Worm (Caenorhabditis elegans) whole organism, L1 larva: ENCODE data around the gene F10C2.5.

Source experiments
- C16A3.4 ChIP-seq: fragments of 150-350 bp; optimal IDR thresholded peaks from 2 replicates; lab custom pipeline; 2014; ENCODE audit warnings: missing biosample characterization, missing genetic modification characterization
- C34B4.2 ChIP-seq: sonication (generic microtip); optimal IDR thresholded peaks from 2 replicates; lab custom pipeline; 2017; ENCODE audit warnings: mild to moderate bottlenecking, missing genetic modification characterization, missing compliant biosample characterization
- Y116A8C.19 ChIP-seq: sonication (generic microtip); optimal IDR thresholded peaks from 2 replicates; lab custom pipeline; 2016; ENCODE audit warnings: missing compliant biosample characterization, missing genetic modification characterization, borderline replicate concordance
- ama-1 ChIP-seq: fragments of 150-350 bp; optimal IDR thresholded peaks from 2 replicates; lab custom pipeline; 2014
- ceh-8 ChIP-seq: fragments of 200-800 bp; sonication (Bioruptor generic); optimal IDR thresholded peaks from 2 replicates; lab custom pipeline; 2018; ENCODE audit warnings: mild to moderate bottlenecking, missing genetic modification characterization, moderate library complexity, missing compliant biosample characterization
- ceh-88 ChIP-seq: fragments of 200-800 bp; sonication (Bioruptor generic); IDR thresholded peaks from 2 replicates; pipeline ENCODE4 v1.3.6; 2022; ENCODE audit warnings: missing genetic modification characterization, missing compliant biosample characterization
- ces-1 ChIP-seq: fragments of 150-350 bp; optimal IDR thresholded peaks from 2 replicates; lab custom pipeline; 2014; ENCODE audit warnings: missing biosample characterization, missing genetic modification reagents, missing genetic modification characterization
- dsc-1 ChIP-seq: sonication (generic microtip); optimal IDR thresholded peaks from 2 replicates; lab custom pipeline; 2016; ENCODE audit warnings: mild to moderate bottlenecking, missing genetic modification characterization, missing compliant biosample characterization
- efl-1 ChIP-seq, 4 experiments: fragments of 150-350 bp; optimal IDR thresholded peaks in 3 of 4; peaks in 1 of 4; 1 replicate in 1 of 4; 2 replicates in 3 of 4; lab custom pipeline; 2014; ENCODE audit warnings: missing biosample characterization in 2 of 4, missing genetic modification characterization in 2 of 4, missing genetic modification reagents in 2 of 4
- efl-3 ChIP-seq: fragments of 200-800 bp; sonication (Bioruptor generic); optimal IDR thresholded peaks from 2 replicates; lab custom pipeline; 2018; ENCODE audit warnings: mild to moderate bottlenecking, missing genetic modification characterization, missing compliant biosample characterization
- egl-13 ChIP-seq: sonication (generic microtip); optimal IDR thresholded peaks from 2 replicates; lab custom pipeline; 2016; ENCODE audit warnings: missing genotype, missing genetic modification reagents, missing genetic modification characterization, missing compliant biosample characterization
- egl-27 ChIP-seq, 2 experiments: fragments of 150-350 bp in 1 of 2; sonication (generic microtip); optimal IDR thresholded peaks; 3 replicates each; lab custom pipeline; 2017 to 2018; ENCODE audit warnings: missing biosample characterization in 2 of 2, missing genetic modification characterization in 2 of 2, missing genetic modification reagents in 2 of 2
- elt-2 ChIP-seq: sonication (generic microtip); optimal IDR thresholded peaks from 2 replicates; lab custom pipeline; 2016; ENCODE audit warnings: missing genetic modification characterization, mild to moderate bottlenecking, inconsistent platforms, missing compliant biosample characterization, missing genetic modification reagents
- fkh-10 ChIP-seq: sonication (generic microtip); optimal IDR thresholded peaks from 2 replicates; lab custom pipeline; 2017; ENCODE audit warnings: missing biosample characterization, missing genetic modification reagents, missing genetic modification characterization
- fkh-4 ChIP-seq: sonication (generic microtip); optimal IDR thresholded peaks from 2 replicates; lab custom pipeline; 2016; ENCODE audit warnings: missing compliant biosample characterization, missing genetic modification characterization, borderline replicate concordance
- fos-1 ChIP-seq: fragments of 150-350 bp; optimal IDR thresholded peaks from 2 replicates; lab custom pipeline; 2014; ENCODE audit warnings: missing biosample characterization, missing genetic modification characterization
- hlh-17 ChIP-seq: fragments of 200-800 bp; sonication (Bioruptor generic); optimal IDR thresholded peaks from 2 replicates; lab custom pipeline; 2018; ENCODE audit warnings: missing genetic modification characterization, mild to moderate bottlenecking, missing compliant biosample characterization, moderate library complexity, borderline replicate concordance
- hlh-4 ChIP-seq: sonication (generic microtip); optimal IDR thresholded peaks from 2 replicates; lab custom pipeline; 2016; ENCODE audit warnings: mild to moderate bottlenecking, missing genetic modification characterization, missing compliant biosample characterization
- hpl-2 ChIP-seq: fragments of 150-350 bp; optimal IDR thresholded peaks from 2 replicates; lab custom pipeline; 2014; ENCODE audit warnings: missing biosample characterization, missing genetic modification reagents, missing genetic modification characterization
- isw-1 ChIP-seq: fragments of 200-800 bp; sonication (Bioruptor generic); IDR thresholded peaks from 2 replicates; pipeline ENCODE4 v1.3.6; 2022; ENCODE audit warnings: missing genetic modification characterization, missing compliant biosample characterization
- jun-1 ChIP-seq: fragments of 150-350 bp; optimal IDR thresholded peaks from 2 replicates; lab custom pipeline; 2014; ENCODE audit warnings: missing biosample characterization, missing genetic modification reagents, missing genetic modification characterization
- lin-13 ChIP-seq: fragments of 150-350 bp; optimal IDR thresholded peaks from 2 replicates; lab custom pipeline; 2014; ENCODE audit warnings: missing biosample characterization, missing genetic modification reagents, missing genetic modification characterization
- lin-15B ChIP-seq: fragments of 150-350 bp; sonication (generic microtip); optimal IDR thresholded peaks from 3 replicates; lab custom pipeline; 2014; ENCODE audit warnings: missing biosample characterization, missing genetic modification characterization
- lir-3 ChIP-seq: sonication (generic microtip); optimal IDR thresholded peaks from 2 replicates; lab custom pipeline; 2016; ENCODE audit warnings: mild to moderate bottlenecking, missing genetic modification characterization, moderate library complexity, missing compliant biosample characterization; ENCODE audit not compliant: poor library complexity
- mab-9 ChIP-seq: fragments of 200-800 bp; sonication (Bioruptor generic); IDR thresholded peaks from 2 replicates; pipeline ENCODE4 v1.3.6; 2022; ENCODE audit warnings: missing genetic modification reagents, missing genetic modification characterization, missing compliant biosample characterization
- mef-2 ChIP-seq: fragments of 150-350 bp; optimal IDR thresholded peaks from 2 replicates; lab custom pipeline; 2014; ENCODE audit warnings: missing biosample characterization, missing genetic modification characterization
- mep-1 ChIP-seq: fragments of 150-350 bp; optimal IDR thresholded peaks from 2 replicates; lab custom pipeline; 2014; ENCODE audit warnings: missing biosample characterization, missing genetic modification characterization
- nhr-19 ChIP-seq: fragments of 200-800 bp; sonication (Bioruptor generic); conservative IDR thresholded peaks from 2 replicates; pipeline ENCODE4 v1.3.6; 2022; ENCODE audit warnings: missing genetic modification characterization, missing compliant biosample characterization
- nhr-237 ChIP-seq: fragments of 150-350 bp; optimal IDR thresholded peaks from 2 replicates; lab custom pipeline; 2014; ENCODE audit warnings: missing biosample characterization, missing genetic modification characterization
- nhr-28 ChIP-seq: fragments of 150-350 bp; optimal IDR thresholded peaks from 2 replicates; lab custom pipeline; 2014; ENCODE audit warnings: missing biosample characterization, missing genetic modification characterization
- nhr-71 ChIP-seq: sonication (generic microtip); optimal IDR thresholded peaks from 2 replicates; lab custom pipeline; 2016; ENCODE audit warnings: mild to moderate bottlenecking, missing genetic modification characterization, moderate library complexity, missing compliant biosample characterization
- nhr-76 ChIP-seq: sonication (generic microtip); optimal IDR thresholded peaks from 2 replicates; lab custom pipeline; 2017; ENCODE audit warnings: missing biosample characterization, missing genetic modification characterization
- nhr-84 ChIP-seq: sonication (generic microtip); optimal IDR thresholded peaks from 2 replicates; lab custom pipeline; 2017; ENCODE audit warnings: missing biosample characterization, missing genetic modification characterization
- nhr-90 ChIP-seq: sonication (generic microtip); optimal IDR thresholded peaks from 2 replicates; lab custom pipeline; 2016; ENCODE audit warnings: mild to moderate bottlenecking, missing genetic modification characterization, missing compliant biosample characterization; ENCODE audit not compliant: poor library complexity
- pax-3 ChIP-seq: fragments of 200-800 bp; sonication (Bioruptor generic); optimal IDR thresholded peaks from 2 replicates; lab custom pipeline; 2018; ENCODE audit warnings: mild to moderate bottlenecking, missing genetic modification characterization, moderate library complexity, missing compliant biosample characterization
- pqm-1 ChIP-seq: sonication (generic microtip); optimal IDR thresholded peaks from 3 replicates; lab custom pipeline; 2017; ENCODE audit warnings: missing biosample characterization, missing genetic modification characterization
- rnt-1 ChIP-seq: sonication (generic microtip); optimal IDR thresholded peaks from 2 replicates; lab custom pipeline; 2016; ENCODE audit warnings: mild to moderate bottlenecking, missing genetic modification characterization, moderate library complexity, missing compliant biosample characterization
- skn-1 ChIP-seq: fragments of 150-350 bp; optimal IDR thresholded peaks from 2 replicates; lab custom pipeline; 2014; ENCODE audit warnings: missing biosample characterization, missing genetic modification characterization
- sox-4 ChIP-seq: sonication (generic microtip); optimal IDR thresholded peaks from 2 replicates; lab custom pipeline; 2016; ENCODE audit warnings: missing genetic modification characterization, missing compliant biosample characterization
- sptf-1 ChIP-seq: fragments of 150-350 bp; optimal IDR thresholded peaks from 2 replicates; lab custom pipeline; 2014; ENCODE audit warnings: missing biosample characterization, missing genetic modification characterization
- sup-37 ChIP-seq: fragments of 200-800 bp; sonication (Bioruptor generic); optimal IDR thresholded peaks from 2 replicates; lab custom pipeline; 2018; ENCODE audit warnings: mild to moderate bottlenecking, missing genetic modification characterization, missing compliant biosample characterization
- swsn-7 ChIP-seq: sonication (generic microtip); optimal IDR thresholded peaks from 2 replicates; lab custom pipeline; 2016; ENCODE audit warnings: missing genetic modification characterization, missing compliant biosample characterization
- unc-130 ChIP-seq: fragments of 150-350 bp; optimal IDR thresholded peaks from 2 replicates; lab custom pipeline; 2017; ENCODE audit warnings: missing biosample characterization, missing genetic modification characterization, inconsistent platforms
- unc-62 ChIP-seq: fragments of 150-350 bp; optimal IDR thresholded peaks from 2 replicates; lab custom pipeline; 2014; ENCODE audit warnings: missing biosample characterization, missing genetic modification reagents, missing genetic modification characterization
- unc-86 ChIP-seq: sonication (generic microtip); optimal IDR thresholded peaks from 2 replicates; lab custom pipeline; 2016; ENCODE audit warnings: missing genetic modification characterization, missing compliant biosample characterization
- unc-98 ChIP-seq: fragments of 200-800 bp; sonication (Bioruptor generic); IDR thresholded peaks from 2 replicates; pipeline ENCODE4 v1.3.6; 2022; ENCODE audit warnings: missing genetic modification characterization, missing compliant biosample characterization
- vab-15 ChIP-seq: sonication (generic microtip); optimal IDR thresholded peaks from 2 replicates; lab custom pipeline; 2017; ENCODE audit warnings: missing genotype, mild to moderate bottlenecking, missing genetic modification characterization, missing compliant biosample characterization
- xbp-1 ChIP-seq: sonication (generic microtip); optimal IDR thresholded peaks from 2 replicates; lab custom pipeline; 2016; ENCODE audit warnings: missing genetic modification characterization, missing compliant biosample characterization
- zag-1 ChIP-seq: fragments of 150-350 bp; optimal IDR thresholded peaks from 2 replicates; lab custom pipeline; 2014; ENCODE audit warnings: missing biosample characterization, missing genetic modification characterization
- zip-4 ChIP-seq: fragments of 200-800 bp; sonication (Bioruptor generic); optimal IDR thresholded peaks from 2 replicates; lab custom pipeline; 2018; ENCODE audit warnings: mild to moderate bottlenecking, missing genetic modification characterization, moderate library complexity, missing compliant biosample characterization
- ztf-4 ChIP-seq: fragments of 150-350 bp; optimal IDR thresholded peaks from 2 replicates; lab custom pipeline; 2014; ENCODE audit warnings: missing biosample characterization, missing genetic modification characterization

The F10C2.5 gene

ce11 chrV:12024273-12024672 is 21.0 kb upstream of the F10C2.5 start (continued):
- TF ChIP-seq swsn-7 (tag; lab: Kevin White, UChicago) (peak; percentile 33), zag-1 (tag; lab: Kevin White, UChicago) (no peak), C34B4.2 (tag; lab: Kevin White, UChicago) (no peak), egl-13 (tag; lab: Kevin White, UChicago) (peak; percentile 84), fkh-4 (tag; lab: Kevin White, UChicago) (no peak), nhr-19 (GFP tag; lab: Robert Waterston, UW) (0 out of 2 replicates have a peak, but pooled peaks have one; percentile 6)
- TF ChIP-seq, all 84 proteins: peak for 22

DNA sequence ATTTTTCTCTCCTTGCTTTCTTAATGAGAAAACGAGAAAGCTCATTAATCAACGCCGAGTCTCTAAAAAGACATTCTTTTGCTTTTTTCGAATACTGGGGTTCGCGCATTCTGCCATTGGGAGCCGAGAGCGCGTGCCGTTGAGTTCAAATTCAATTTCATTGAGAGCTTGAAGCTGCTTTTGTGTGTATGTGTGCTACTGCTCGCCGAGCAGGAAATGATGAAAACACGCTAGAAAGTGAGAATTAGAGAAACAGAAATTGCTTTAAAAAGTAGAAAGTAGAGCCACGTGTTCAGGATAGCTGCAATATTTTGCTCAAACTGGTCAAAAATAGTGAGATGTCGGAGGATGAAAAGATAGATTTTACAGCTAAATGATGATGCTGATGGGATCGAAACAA is 19.5 kb upstream of the F10C2.5 start:
- TF ChIP-seq ztf-4: no peak
- TF ChIP-seq unc-86 (tag; lab: Kevin White, UChicago): no peak
- TF ChIP-seq unc-98: no peak
- TF ChIP-seq C34B4.2 (tag; lab: Kevin White, UChicago): no peak
- peak; percentile 2 for TF ChIP-seq skn-1 (tag; lab: Kevin White, UChicago)
- no peak for TF ChIP-seq nhr-84 (tag; lab: Kevin White, UChicago)
- no peak for TF ChIP-seq nhr-237 (tag; lab: Kevin White, UChicago)
- no peak for TF ChIP-seq xbp-1 (tag; lab: Kevin White, UChicago)
- no peak for TF ChIP-seq nhr-76
- TF ChIP-seq vab-15 (tag; lab: Kevin White, UChicago): no peak
- TF ChIP-seq lin-15B (tag; lab: Kevin White, UChicago): no peak
- no peak for TF ChIP-seq zip-4 (GFP tag; lab: Kevin White, UChicago)
- no peak for TF ChIP-seq egl-27 (tag; optimal IDR thresholded peaks at IDR 0.05; lab: Kevin White, UChicago)
- TF ChIP-seq efl-3 (GFP tag; lab: Kevin White, UChicago): no peak
- no peak for TF ChIP-seq unc-130
- TF ChIP-seq dsc-1 (tag; lab: Kevin White, UChicago): no peak
- no peak for TF ChIP-seq elt-2
- TF ChIP-seq efl-1 (optimal IDR thresholded peaks at IDR 0.05; lab: Kevin White, UChicago): no peak
- peak in 1 of 2 experiments; percentile 77 for TF ChIP-seq efl-1 (GFP tag; optimal IDR thresholded peaks at IDR 0.05 in 1 of 2; lab: Kevin White, UChicago)
- no peak for TF ChIP-seq hpl-2
- no peak for TF ChIP-seq nhr-28 (tag; lab: Kevin White, UChicago)
- TF ChIP-seq ceh-88 (GFP tag; lab: Robert Waterston, UW): no peak
- peak; percentile 10 for TF ChIP-seq swsn-7 (tag; lab: Kevin White, UChicago)
- peak; percentile 15 for TF ChIP-seq rnt-1
- no peak for TF ChIP-seq hlh-17 (GFP tag; lab: Kevin White, UChicago)
- TF ChIP-seq sptf-1 (tag; lab: Kevin White, UChicago): no peak
- TF ChIP-seq mep-1: peak; percentile 45
- TF ChIP-seq unc-62 (GFP tag; lab: Kevin White, UChicago): no peak
- TF ChIP-seq lin-13: no peak
- TF ChIP-seq mef-2 (tag; lab: Kevin White, UChicago): no peak
- no peak for TF ChIP-seq isw-1 (GFP tag; lab: Robert Waterston, UW)
- TF ChIP-seq fos-1 (tag; lab: Kevin White, UChicago): no peak
- no peak for TF ChIP-seq ces-1 (GFP tag; lab: Kevin White, UChicago)
- no peak for TF ChIP-seq Y116A8C.19 (tag; lab: Kevin White, UChicago)
- no peak for TF ChIP-seq mab-9 (GFP tag; lab: Robert Waterston, UW)
- TF ChIP-seq pax-3: peak; percentile 15
- TF ChIP-seq nhr-90 (tag; lab: Kevin White, UChicago): no peak
- no peak for TF ChIP-seq sox-4 (tag; lab: Kevin White, UChicago)
- no peak for TF ChIP-seq ceh-8 (GFP tag; lab: Kevin White, UChicago)
- no peak for TF ChIP-seq ama-1
- no peak for TF ChIP-seq jun-1
- TF ChIP-seq lir-3 (tag; lab: Kevin White, UChicago): no peak
- TF ChIP-seq hlh-4: no peak
- TF ChIP-seq pqm-1: no peak
- no peak for TF ChIP-seq C16A3.4 (tag; lab: Kevin White, UChicago)
- TF ChIP-seq sup-37: no peak
- TF ChIP-seq fkh-10 (GFP tag; lab: Kevin White, UChicago): peak; percentile 85
- peak; percentile 46 for TF ChIP-seq nhr-71 (tag; lab: Kevin White, UChicago)
